Worm (Caenorhabditis elegans) whole organism, L1 larva: ENCODE measurements around the gene dhrr-1.

ENCODE experiments used
- F16B12.6 ChIP-seq: fragments of 150-350 bp; optimal IDR thresholded peaks from 2 replicates; lab custom pipeline; 2014; ENCODE audit warnings: missing biosample characterization, missing genetic modification characterization
- Y116A8C.19 ChIP-seq: sonication (generic microtip); optimal IDR thresholded peaks from 2 replicates; lab custom pipeline; 2016; ENCODE audit warnings: missing compliant biosample characterization, missing genetic modification characterization, borderline replicate concordance
- alr-1 ChIP-seq: fragments of 200-800 bp; sonication (Bioruptor generic); optimal IDR thresholded peaks from 2 replicates; lab custom pipeline; 2018; ENCODE audit warnings: borderline replicate concordance, mild to moderate bottlenecking, missing genetic modification characterization, missing compliant biosample characterization
- ama-1 ChIP-seq: fragments of 150-350 bp; optimal IDR thresholded peaks from 2 replicates; lab custom pipeline; 2014
- blmp-1 ChIP-seq: fragments of 150-350 bp; optimal IDR thresholded peaks from 2 replicates; lab custom pipeline; 2014; ENCODE audit warnings: missing biosample characterization, missing genetic modification characterization
- ceh-63 ChIP-seq: fragments of 200-800 bp; sonication (Bioruptor generic); optimal IDR thresholded peaks from 2 replicates; lab custom pipeline; 2018; ENCODE audit warnings: mild to moderate bottlenecking, missing genetic modification characterization, missing compliant biosample characterization
- ceh-8 ChIP-seq: fragments of 200-800 bp; sonication (Bioruptor generic); optimal IDR thresholded peaks from 2 replicates; lab custom pipeline; 2018; ENCODE audit warnings: mild to moderate bottlenecking, missing genetic modification characterization, moderate library complexity, missing compliant biosample characterization
- ceh-82 ChIP-seq, 3 experiments: fragments of 150-350 bp in 1 of 3; sonication (generic microtip) in 2 of 3; optimal IDR thresholded peaks; 2 replicates each; lab custom pipeline; 2014 to 2017; ENCODE audit warnings: missing biosample characterization in 3 of 3, missing genetic modification characterization in 3 of 3
- ceh-88 ChIP-seq: fragments of 200-800 bp; sonication (Bioruptor generic); IDR thresholded peaks from 2 replicates; pipeline ENCODE4 v1.3.6; 2022; ENCODE audit warnings: missing genetic modification characterization, missing compliant biosample characterization
- ceh-90 ChIP-seq: sonication (generic microtip); optimal IDR thresholded peaks from 2 replicates; lab custom pipeline; 2016; ENCODE audit warnings: missing genetic modification characterization, missing compliant biosample characterization
- ces-1 ChIP-seq: fragments of 150-350 bp; optimal IDR thresholded peaks from 2 replicates; lab custom pipeline; 2014; ENCODE audit warnings: missing biosample characterization, missing genetic modification reagents, missing genetic modification characterization
- egl-27 ChIP-seq, 2 experiments: fragments of 150-350 bp in 1 of 2; sonication (generic microtip); optimal IDR thresholded peaks; 3 replicates each; lab custom pipeline; 2017 to 2018; ENCODE audit warnings: missing biosample characterization in 2 of 2, missing genetic modification characterization in 2 of 2, missing genetic modification reagents in 2 of 2
- elt-2 ChIP-seq: sonication (generic microtip); optimal IDR thresholded peaks from 2 replicates; lab custom pipeline; 2016; ENCODE audit warnings: missing genetic modification characterization, mild to moderate bottlenecking, inconsistent platforms, missing compliant biosample characterization, missing genetic modification reagents
- ets-5 ChIP-seq: fragments of 200-800 bp; sonication (Bioruptor generic); IDR thresholded peaks from 2 replicates; pipeline ENCODE4 v1.3.6; 2022; ENCODE audit warnings: missing genetic modification characterization, missing compliant biosample characterization
- fkh-4 ChIP-seq: sonication (generic microtip); optimal IDR thresholded peaks from 2 replicates; lab custom pipeline; 2016; ENCODE audit warnings: missing compliant biosample characterization, missing genetic modification characterization, borderline replicate concordance
- fkh-8 ChIP-seq: sonication (generic microtip); optimal IDR thresholded peaks from 2 replicates; lab custom pipeline; 2016; ENCODE audit warnings: mild to moderate bottlenecking, missing genetic modification characterization, missing compliant biosample characterization
- grh-1 ChIP-seq: fragments of 200-800 bp; sonication (Bioruptor generic); IDR thresholded peaks from 2 replicates; pipeline ENCODE4 v1.3.6; 2022; ENCODE audit warnings: missing genetic modification reagents, missing genetic modification characterization, missing compliant biosample characterization
- hlh-17 ChIP-seq: fragments of 200-800 bp; sonication (Bioruptor generic); optimal IDR thresholded peaks from 2 replicates; lab custom pipeline; 2018; ENCODE audit warnings: missing genetic modification characterization, mild to moderate bottlenecking, missing compliant biosample characterization, moderate library complexity, borderline replicate concordance
- hlh-4 ChIP-seq: sonication (generic microtip); optimal IDR thresholded peaks from 2 replicates; lab custom pipeline; 2016; ENCODE audit warnings: mild to moderate bottlenecking, missing genetic modification characterization, missing compliant biosample characterization
- hpl-2 ChIP-seq: fragments of 150-350 bp; optimal IDR thresholded peaks from 2 replicates; lab custom pipeline; 2014; ENCODE audit warnings: missing biosample characterization, missing genetic modification reagents, missing genetic modification characterization
- irx-1 ChIP-seq: sonication (generic microtip); optimal IDR thresholded peaks from 2 replicates; lab custom pipeline; 2016; ENCODE audit warnings: missing genetic modification characterization, missing compliant biosample characterization
- isw-1 ChIP-seq: fragments of 200-800 bp; sonication (Bioruptor generic); IDR thresholded peaks from 2 replicates; pipeline ENCODE4 v1.3.6; 2022; ENCODE audit warnings: missing genetic modification characterization, missing compliant biosample characterization
- lin-14 ChIP-seq: fragments of 200-800 bp; sonication (Bioruptor generic); optimal IDR thresholded peaks from 2 replicates; lab custom pipeline; 2018; ENCODE audit warnings: mild to moderate bottlenecking, missing genetic modification characterization, moderate library complexity, missing compliant biosample characterization
- lin-15B ChIP-seq: fragments of 150-350 bp; sonication (generic microtip); optimal IDR thresholded peaks from 3 replicates; lab custom pipeline; 2014; ENCODE audit warnings: missing biosample characterization, missing genetic modification characterization
- lir-3 ChIP-seq: sonication (generic microtip); optimal IDR thresholded peaks from 2 replicates; lab custom pipeline; 2016; ENCODE audit warnings: mild to moderate bottlenecking, missing genetic modification characterization, moderate library complexity, missing compliant biosample characterization; ENCODE audit not compliant: poor library complexity
- lsy-2 ChIP-seq, 2 experiments: fragments of 150-350 bp; optimal IDR thresholded peaks; 2 replicates each; lab custom pipeline; 2014; ENCODE audit warnings: missing biosample characterization in 2 of 2, missing genetic modification characterization in 2 of 2
- mab-9 ChIP-seq: fragments of 200-800 bp; sonication (Bioruptor generic); IDR thresholded peaks from 2 replicates; pipeline ENCODE4 v1.3.6; 2022; ENCODE audit warnings: missing genetic modification reagents, missing genetic modification characterization, missing compliant biosample characterization
- mdl-1 ChIP-seq, 2 experiments: fragments of 150-350 bp; optimal IDR thresholded peaks; 2 replicates each; lab custom pipeline; 2014 to 2017; ENCODE audit warnings: missing biosample characterization in 2 of 2, missing genetic modification characterization in 2 of 2, inconsistent platforms in 1 of 2
- mep-1 ChIP-seq: fragments of 150-350 bp; optimal IDR thresholded peaks from 2 replicates; lab custom pipeline; 2014; ENCODE audit warnings: missing biosample characterization, missing genetic modification characterization
- nhr-11 ChIP-seq: fragments of 150-350 bp; optimal IDR thresholded peaks from 2 replicates; lab custom pipeline; 2014; ENCODE audit warnings: missing biosample characterization, missing genetic modification characterization
- nhr-12 ChIP-seq: sonication (generic microtip); optimal IDR thresholded peaks from 2 replicates; lab custom pipeline; 2017; ENCODE audit warnings: missing biosample characterization, missing genetic modification characterization
- nhr-19 ChIP-seq: fragments of 200-800 bp; sonication (Bioruptor generic); conservative IDR thresholded peaks from 2 replicates; pipeline ENCODE4 v1.3.6; 2022; ENCODE audit warnings: missing genetic modification characterization, missing compliant biosample characterization
- nhr-20 ChIP-seq: sonication (generic microtip); optimal IDR thresholded peaks from 2 replicates; lab custom pipeline; 2016; ENCODE audit warnings: mild to moderate bottlenecking, missing genetic modification characterization, missing compliant biosample characterization
- nhr-237 ChIP-seq: fragments of 150-350 bp; optimal IDR thresholded peaks from 2 replicates; lab custom pipeline; 2014; ENCODE audit warnings: missing biosample characterization, missing genetic modification characterization
- nhr-28 ChIP-seq: fragments of 150-350 bp; optimal IDR thresholded peaks from 2 replicates; lab custom pipeline; 2014; ENCODE audit warnings: missing biosample characterization, missing genetic modification characterization
- nhr-47 ChIP-seq: sonication (generic microtip); optimal IDR thresholded peaks from 2 replicates; lab custom pipeline; 2016; ENCODE audit warnings: mild to moderate bottlenecking, missing genetic modification characterization, moderate library complexity, missing compliant biosample characterization
- nhr-71 ChIP-seq: sonication (generic microtip); optimal IDR thresholded peaks from 2 replicates; lab custom pipeline; 2016; ENCODE audit warnings: mild to moderate bottlenecking, missing genetic modification characterization, moderate library complexity, missing compliant biosample characterization
- nhr-76 ChIP-seq: sonication (generic microtip); optimal IDR thresholded peaks from 2 replicates; lab custom pipeline; 2017; ENCODE audit warnings: missing biosample characterization, missing genetic modification characterization
- nhr-84 ChIP-seq: sonication (generic microtip); optimal IDR thresholded peaks from 2 replicates; lab custom pipeline; 2017; ENCODE audit warnings: missing biosample characterization, missing genetic modification characterization
- pax-3 ChIP-seq: fragments of 200-800 bp; sonication (Bioruptor generic); optimal IDR thresholded peaks from 2 replicates; lab custom pipeline; 2018; ENCODE audit warnings: mild to moderate bottlenecking, missing genetic modification characterization, moderate library complexity, missing compliant biosample characterization
- rnt-1 ChIP-seq: sonication (generic microtip); optimal IDR thresholded peaks from 2 replicates; lab custom pipeline; 2016; ENCODE audit warnings: mild to moderate bottlenecking, missing genetic modification characterization, moderate library complexity, missing compliant biosample characterization
- sox-4 ChIP-seq: sonication (generic microtip); optimal IDR thresholded peaks from 2 replicates; lab custom pipeline; 2016; ENCODE audit warnings: missing genetic modification characterization, missing compliant biosample characterization
- sptf-1 ChIP-seq: fragments of 150-350 bp; optimal IDR thresholded peaks from 2 replicates; lab custom pipeline; 2014; ENCODE audit warnings: missing biosample characterization, missing genetic modification characterization
- swsn-7 ChIP-seq: sonication (generic microtip); optimal IDR thresholded peaks from 2 replicates; lab custom pipeline; 2016; ENCODE audit warnings: missing genetic modification characterization, missing compliant biosample characterization
- tbx-2 ChIP-seq: sonication (generic microtip); optimal IDR thresholded peaks from 2 replicates; lab custom pipeline; 2016; ENCODE audit warnings: missing genetic modification characterization, missing compliant biosample characterization
- tlp-1 ChIP-seq: fragments of 150-350 bp; optimal IDR thresholded peaks from 2 replicates; lab custom pipeline; 2014; ENCODE audit warnings: missing biosample characterization, missing genetic modification characterization
- unc-62 ChIP-seq: fragments of 150-350 bp; optimal IDR thresholded peaks from 2 replicates; lab custom pipeline; 2014; ENCODE audit warnings: missing biosample characterization, missing genetic modification reagents, missing genetic modification characterization
- unc-98 ChIP-seq: fragments of 200-800 bp; sonication (Bioruptor generic); IDR thresholded peaks from 2 replicates; pipeline ENCODE4 v1.3.6; 2022; ENCODE audit warnings: missing genetic modification characterization, missing compliant biosample characterization
- vab-15 ChIP-seq: sonication (generic microtip); optimal IDR thresholded peaks from 2 replicates; lab custom pipeline; 2017; ENCODE audit warnings: missing genotype, mild to moderate bottlenecking, missing genetic modification characterization, missing compliant biosample characterization
- xbp-1 ChIP-seq: sonication (generic microtip); optimal IDR thresholded peaks from 2 replicates; lab custom pipeline; 2016; ENCODE audit warnings: missing genetic modification characterization, missing compliant biosample characterization
- zag-1 ChIP-seq: fragments of 150-350 bp; optimal IDR thresholded peaks from 2 replicates; lab custom pipeline; 2014; ENCODE audit warnings: missing biosample characterization, missing genetic modification characterization
- ztf-4 ChIP-seq: fragments of 150-350 bp; optimal IDR thresholded peaks from 2 replicates; lab custom pipeline; 2014; ENCODE audit warnings: missing biosample characterization, missing genetic modification characterization

The dhrr-1 gene

DNA sequence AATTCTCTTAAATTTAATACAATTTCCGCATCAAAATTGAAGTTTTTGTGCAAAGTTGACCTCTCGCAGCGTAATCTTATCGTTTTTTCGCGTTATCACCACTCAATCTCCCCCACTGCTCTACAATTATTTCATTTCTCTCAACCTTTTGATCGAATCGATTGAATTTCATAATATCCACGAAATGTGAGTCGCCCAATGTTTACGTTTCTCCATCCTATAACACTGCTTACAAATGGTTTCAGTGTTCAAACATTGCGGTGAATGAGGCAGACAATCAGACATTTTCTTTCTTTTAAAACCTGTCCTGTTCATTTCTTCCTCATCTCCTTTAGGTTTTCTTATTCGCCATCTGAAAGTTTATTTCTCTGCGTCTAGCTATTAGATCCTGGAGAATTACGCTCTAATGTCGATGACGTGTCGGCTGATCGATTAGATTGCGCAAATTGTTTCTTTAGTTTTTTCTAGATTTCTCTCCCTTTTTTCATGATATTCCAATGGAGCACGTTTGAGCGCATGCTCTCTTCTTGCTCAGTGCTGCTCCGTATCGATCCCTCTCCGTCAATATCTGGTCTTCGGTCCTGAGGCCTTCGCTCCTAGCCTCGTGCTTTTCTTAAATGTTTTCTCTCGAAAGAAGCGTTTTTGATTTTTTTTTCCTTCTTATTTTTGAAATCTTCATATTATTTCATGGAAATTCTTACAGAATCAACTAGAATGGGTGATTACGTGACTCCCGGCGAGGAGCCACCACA lies 39.4 kb upstream of the dhrr-1 start, which contains the start of gene unc-32:
Gene unc-32, plus strand, starts transcription at position 702 of the 752 bp plus-strand sequence.
- peak; percentile 65 for TF ChIP-seq nhr-71 (tag; lab: Kevin White, UChicago)
- TF ChIP-seq elt-2 (tag; lab: Kevin White, UChicago) = no peak
- TF ChIP-seq nhr-20 = peak; percentile 4
- no peak for TF ChIP-seq egl-27 (tag; optimal IDR thresholded peaks at IDR 0.05; lab: Kevin White, UChicago)
- TF ChIP-seq alr-1 = no peak
- TF ChIP-seq ceh-82 (tag; optimal IDR thresholded peaks at IDR 0.05; lab: Kevin White, UChicago) = peak in 2 of 3 experiments; percentile 26 to 72
- TF ChIP-seq irx-1 (tag; lab: Kevin White, UChicago) = no peak
- no peak for TF ChIP-seq pax-3
- TF ChIP-seq swsn-7 (tag; lab: Kevin White, UChicago) = peak; percentile 35
- no peak for TF ChIP-seq ceh-63 (GFP tag; lab: Kevin White, UChicago)
- no peak for TF ChIP-seq hlh-17 (GFP tag; lab: Kevin White, UChicago)
- TF ChIP-seq nhr-12 (tag; lab: Kevin White, UChicago) = no peak
- TF ChIP-seq ceh-90 (tag; lab: Kevin White, UChicago) = no peak
- TF ChIP-seq ceh-8 = no peak
- TF ChIP-seq nhr-84 = no peak
- no peak for TF ChIP-seq ceh-88 (GFP tag; lab: Robert Waterston, UW)
- TF ChIP-seq lir-3 (tag; lab: Kevin White, UChicago) = no peak
- no peak for TF ChIP-seq F16B12.6 (tag; lab: Kevin White, UChicago)
- TF ChIP-seq lsy-2 (tag; optimal IDR thresholded peaks at IDR 0.05; lab: Kevin White, UChicago) = peak; percentile 19 to 70
- no peak for TF ChIP-seq ets-5 (GFP tag; lab: Robert Waterston, UW)
- TF ChIP-seq ztf-4 (tag; lab: Kevin White, UChicago) = no peak
- TF ChIP-seq lin-14 (GFP tag; lab: Kevin White, UChicago) = peak; percentile 84
- TF ChIP-seq nhr-76 = no peak
- TF ChIP-seq vab-15 (tag; lab: Kevin White, UChicago) = no peak
- TF ChIP-seq hpl-2 (GFP tag; lab: Kevin White, UChicago) = no peak
- no peak for TF ChIP-seq zag-1 (tag; lab: Kevin White, UChicago)
- peak in 1 of 2 experiments; percentile 18 for TF ChIP-seq mdl-1 (tag; optimal IDR thresholded peaks at IDR 0.05; lab: Kevin White, UChicago)
- no peak for TF ChIP-seq sptf-1
- no peak for TF ChIP-seq sox-4
- no peak for TF ChIP-seq unc-98 (GFP tag; lab: Robert Waterston, UW)
- TF ChIP-seq nhr-19 (GFP tag; lab: Robert Waterston, UW) = no peak
- TF ChIP-seq mab-9 (GFP tag; lab: Robert Waterston, UW) = no peak
- no peak for TF ChIP-seq grh-1 (GFP tag; lab: Robert Waterston, UW)
- TF ChIP-seq tlp-1 (tag; lab: Kevin White, UChicago) = no peak
- TF ChIP-seq tbx-2 (tag; lab: Kevin White, UChicago) = peak; percentile 21
- TF ChIP-seq nhr-47 (tag; lab: Kevin White, UChicago) = peak; percentile 44
- no peak for TF ChIP-seq nhr-237 (tag; lab: Kevin White, UChicago)
- no peak for TF ChIP-seq Y116A8C.19
- no peak for TF ChIP-seq fkh-4 (tag; lab: Kevin White, UChicago)
- TF ChIP-seq nhr-28 = no peak
- TF ChIP-seq blmp-1 (tag; lab: Kevin White, UChicago) = no peak
- TF ChIP-seq ces-1 = no peak
- no peak for TF ChIP-seq isw-1 (GFP tag; lab: Robert Waterston, UW)
- no peak for TF ChIP-seq unc-62
- TF ChIP-seq ama-1 (lab: Kevin White, UChicago) = no peak
- no peak for TF ChIP-seq rnt-1 (tag; lab: Kevin White, UChicago)
- no peak for TF ChIP-seq nhr-11 (tag; lab: Kevin White, UChicago)
- peak; percentile 63 for TF ChIP-seq mep-1 (tag; lab: Kevin White, UChicago)
- TF ChIP-seq lin-15B (tag; lab: Kevin White, UChicago) = peak; percentile 58
- TF ChIP-seq xbp-1 (tag; lab: Kevin White, UChicago) = peak; percentile 28
- no peak for TF ChIP-seq hlh-4
- peak; percentile 80 for TF ChIP-seq fkh-8 (tag; lab: Kevin White, UChicago)
